Comparison of ENCODE assay signal across 1 fruit fly cellular context in genomic region chrX:15579579-15579978, dm6.
A peak's percentile ranks its signal among the peaks of the same experiment; 100 is the strongest.
TF ChIP-seq lines count a peak whose summit lies in the region.

No protein-coding gene starts in this region.

TF ChIP-seq in whole organism, embryonic, 481 proteins besides CTCF, POLR2A, EP300 and RAD21 (continued from another document):
- TF ChIP-seq MESR4 (GFP tag; optimal IDR thresholded peaks at IDR 0.05; lab: Kevin White, UChicago) (peak; percentile 45), croc (GFP tag; conservative IDR thresholded peaks at IDR 0.05; lab: Robert Waterston, UW) (peak; percentile 73), CG17568 (GFP tag; optimal IDR thresholded peaks at IDR 0.05; lab: Kevin White, UChicago) (no peak), CG11247 (GFP tag; IDR thresholded peaks at IDR 0.05; lab: Robert Waterston, UW) (peak; percentile 93), CG10654 (GFP tag; optimal IDR thresholded peaks at IDR 0.05; lab: Kevin White, UChicago) (peak; percentile 82), Hmx (GFP tag; optimal IDR thresholded peaks at IDR 0.05; lab: Kevin White, UChicago) (peak; percentile 63), HLH4C (GFP tag; IDR thresholded peaks at IDR 0.05; lab: Robert Waterston, UW; ENCODE audit: partially characterized antibody) (no peak), dimm (GFP tag; IDR thresholded peaks at IDR 0.05; lab: Robert Waterston, UW) (peak; percentile 75), CG42726 (GFP tag; IDR thresholded peaks at IDR 0.05; lab: Robert Waterston, UW; ENCODE audit: partially characterized antibody) (no peak), lilli (GFP tag; optimal IDR thresholded peaks at IDR 0.05; lab: Kevin White, UChicago) (peak; percentile 97), CG16863 (GFP tag; optimal IDR thresholded peaks at IDR 0.05; lab: Kevin White, UChicago) (peak; percentile 91), CG2712 (tag; optimal IDR thresholded peaks at IDR 0.05; lab: Kevin White, UChicago) (peak; percentile 90), crc (GFP tag; optimal IDR thresholded peaks at IDR 0.05; lab: Kevin White, UChicago) (peak; percentile 86), CG10321 (GFP tag; IDR thresholded peaks at IDR 0.05; lab: Robert Waterston, UW) (peak; percentile 71), CG13287 (GFP tag; IDR thresholded peaks at IDR 0.05; lab: Robert Waterston, UW; ENCODE audit: partially characterized antibody) (no peak), CG12299 (tag; optimal IDR thresholded peaks at IDR 0.05; lab: Kevin White, UChicago) (peak; percentile 82), Eip74EF (GFP tag; optimal IDR thresholded peaks at IDR 0.05; lab: Kevin White, UChicago) (peak in 1 of 2 experiments; percentile 77), Hmr (GFP tag; optimal IDR thresholded peaks at IDR 0.05; lab: Kevin White, UChicago) (peak; percentile 93), nau (GFP tag; optimal IDR thresholded peaks at IDR 0.05; lab: Kevin White, UChicago) (no peak), CG18619 (GFP tag; optimal IDR thresholded peaks at IDR 0.05; lab: Kevin White, UChicago) (peak; percentile 89), D19A (tag; optimal IDR thresholded peaks at IDR 0.05; lab: Kevin White, UChicago) (peak; percentile 80), PHDP (tag; optimal IDR thresholded peaks at IDR 0.05; lab: Kevin White, UChicago) (peak; percentile 90), CG8359 (GFP tag; optimal IDR thresholded peaks at IDR 0.05; lab: Kevin White, UChicago; ENCODE audit: borderline replicate concordance) (peak; percentile 57), gfzf (GFP tag; optimal IDR thresholded peaks at IDR 0.05; lab: Kevin White, UChicago) (peak; percentile 5), ftz-f1 (GFP tag; optimal IDR thresholded peaks at IDR 0.05; lab: Kevin White, UChicago) (peak; percentile 73), Gug (GFP tag; IDR thresholded peaks at IDR 0.05; lab: Robert Waterston, UW) (peak; percentile 95), prd (optimal IDR thresholded peaks at IDR 0.05; lab: Kevin White, UChicago) (no peak), prd (GFP tag; IDR thresholded peaks at IDR 0.05; lab: Robert Waterston, UW) (peak; percentile 96), CG17359 (tag; optimal IDR thresholded peaks at IDR 0.05; lab: Kevin White, UChicago) (peak; percentile 87), da (GFP tag; optimal IDR thresholded peaks at IDR 0.05; lab: Kevin White, UChicago) (peak; percentile 62)
TF ChIP-seq in whole organism, embryonic: peak in this region for 409.
